Fruit fly (Drosophila melanogaster) whole organism, pupa: ENCODE results near the gene Ctr9.
A peak's percentile ranks its signal among the peaks of the same experiment; 100 is the strongest.

ENCODE experiments used
- CG10348 ChIP-seq: fragments of 200-800 bp; sonication (Bioruptor generic); IDR thresholded peaks from 2 replicates; pipeline ENCODE4 v1.3.6; 2022; ENCODE audit warnings: missing biosample characterization, missing genetic modification characterization
- CG12605 ChIP-seq: fragments of 200-800 bp; sonication (Bioruptor generic); IDR thresholded peaks from 2 replicates; pipeline ENCODE4 v1.3.6; 2022; ENCODE audit warnings: missing biosample characterization, missing genetic modification characterization
- CG13204 ChIP-seq: fragments of 200-800 bp; sonication (Bioruptor generic); optimal IDR thresholded peaks from 2 replicates; lab custom pipeline; 2018; ENCODE audit warnings: missing biosample characterization, mild to moderate bottlenecking, missing genetic modification characterization, moderate library complexity
- CG14655 ChIP-seq: fragments of 200-800 bp; sonication (Bioruptor generic); optimal IDR thresholded peaks from 3 replicates; lab custom pipeline; 2017; ENCODE audit warnings: mild to moderate bottlenecking, missing biosample characterization, missing genetic modification reagents, missing genetic modification characterization
- CG15710 ChIP-seq: fragments of 200-800 bp; sonication (Bioruptor generic); optimal IDR thresholded peaks from 2 replicates; lab custom pipeline; 2018; ENCODE audit warnings: missing biosample characterization, mild to moderate bottlenecking, missing genetic modification characterization, moderate library complexity
- CG17806 ChIP-seq: fragments of 200-800 bp; sonication (Bioruptor generic); optimal IDR thresholded peaks from 2 replicates; lab custom pipeline; 2018; ENCODE audit warnings: missing biosample characterization, mild to moderate bottlenecking, missing genetic modification characterization, moderate library complexity
- CG32121 ChIP-seq: fragments of 200-800 bp; sonication (Bioruptor generic); IDR thresholded peaks from 2 replicates; pipeline ENCODE4 v1.3.6; 2022; ENCODE audit warnings: missing biosample characterization, missing genetic modification characterization
- CG34367 ChIP-seq: fragments of 200-800 bp; sonication (Bioruptor generic); optimal IDR thresholded peaks from 2 replicates; lab custom pipeline; 2018; ENCODE audit warnings: missing biosample characterization, mild to moderate bottlenecking, missing genetic modification characterization
- CG4496 ChIP-seq: fragments of 200-800 bp; sonication (Bioruptor generic); IDR thresholded peaks from 3 replicates; pipeline ENCODE4 v1.3.6; 2022; ENCODE audit warnings: missing biosample characterization, missing genetic modification characterization
- CG8159 ChIP-seq: fragments of 200-800 bp; sonication (Bioruptor generic); optimal IDR thresholded peaks from 3 replicates; lab custom pipeline; 2018; ENCODE audit warnings: missing biosample characterization, mild to moderate bottlenecking, missing genetic modification characterization, moderate library complexity
- CG8301 ChIP-seq: fragments of 200-800 bp; sonication (Bioruptor generic); optimal IDR thresholded peaks from 2 replicates; lab custom pipeline; 2018; ENCODE audit warnings: missing biosample characterization, mild to moderate bottlenecking, missing genetic modification characterization
- CG9948 ChIP-seq: fragments of 200-800 bp; sonication (Bioruptor generic); optimal IDR thresholded peaks from 2 replicates; lab custom pipeline; 2018; ENCODE audit warnings: missing biosample characterization, mild to moderate bottlenecking, missing genetic modification characterization, moderate library complexity
- D1 ChIP-seq: fragments of 200-800 bp; sonication (Bioruptor generic); optimal IDR thresholded peaks from 2 replicates; lab custom pipeline; 2018; ENCODE audit warnings: missing biosample characterization, mild to moderate bottlenecking, missing genetic modification characterization, moderate library complexity
- EcR ChIP-seq: fragments of 200-800 bp; sonication (Bioruptor generic); optimal IDR thresholded peaks from 3 replicates; lab custom pipeline; 2019; ENCODE audit warnings: missing biosample characterization, missing genetic modification characterization, mild to moderate bottlenecking, moderate library complexity, missing genetic modification reagents
- Ets98B ChIP-seq: fragments of 200-800 bp; sonication (Bioruptor generic); IDR thresholded peaks from 2 replicates; pipeline ENCODE4 v1.3.6; 2022; ENCODE audit warnings: missing biosample characterization, missing genetic modification characterization
- Pif1A ChIP-seq: fragments of 200-800 bp; sonication (Bioruptor generic); optimal IDR thresholded peaks from 3 replicates; lab custom pipeline; 2016; ENCODE audit warnings: missing biosample characterization, missing genetic modification characterization
- Pif1B ChIP-seq: fragments of 200-800 bp; sonication (Bioruptor generic); optimal IDR thresholded peaks from 3 replicates; lab custom pipeline; 2016; ENCODE audit warnings: missing biosample characterization, missing genetic modification characterization
- Snoo ChIP-seq: fragments of 200-800 bp; sonication (Bioruptor generic); optimal IDR thresholded peaks from 3 replicates; lab custom pipeline; 2017; ENCODE audit warnings: missing biosample characterization, mild to moderate bottlenecking, missing genetic modification characterization, inconsistent platforms
- fd96Ca ChIP-seq: fragments of 200-800 bp; sonication (Bioruptor generic); IDR thresholded peaks from 3 replicates; pipeline ENCODE4 v1.3.6; 2022; ENCODE audit warnings: missing biosample characterization, missing genetic modification characterization
- gl ChIP-seq: fragments of 200-800 bp; sonication (Bioruptor generic); optimal IDR thresholded peaks from 2 replicates; lab custom pipeline; 2018; ENCODE audit warnings: missing biosample characterization, mild to moderate bottlenecking, missing genetic modification characterization
- rn ChIP-seq: fragments of 200-800 bp; sonication (Bioruptor generic); IDR thresholded peaks from 2 replicates; pipeline ENCODE4 v1.3.6; 2022; ENCODE audit warnings: missing biosample characterization, missing genetic modification characterization

Ctr9 gene

dm6 chr3L:1335989-1336961 lies 29.3 kb downstream of the Ctr9 start:
- no peak for TF ChIP-seq gl (tag; lab: Kevin White, UChicago)
- no peak for TF ChIP-seq Ets98B (GFP tag; lab: Robert Waterston, UW)
- no peak for TF ChIP-seq Snoo
- no peak for TF ChIP-seq Pif1B
- TF ChIP-seq EcR (GFP tag; lab: Kevin White, UChicago), result no peak
- TF ChIP-seq CG13204, result no peak
- TF ChIP-seq CG15710 (tag; lab: Kevin White, UChicago), result no peak
- no peak for TF ChIP-seq CG8159 (tag; lab: Kevin White, UChicago)

DNA sequence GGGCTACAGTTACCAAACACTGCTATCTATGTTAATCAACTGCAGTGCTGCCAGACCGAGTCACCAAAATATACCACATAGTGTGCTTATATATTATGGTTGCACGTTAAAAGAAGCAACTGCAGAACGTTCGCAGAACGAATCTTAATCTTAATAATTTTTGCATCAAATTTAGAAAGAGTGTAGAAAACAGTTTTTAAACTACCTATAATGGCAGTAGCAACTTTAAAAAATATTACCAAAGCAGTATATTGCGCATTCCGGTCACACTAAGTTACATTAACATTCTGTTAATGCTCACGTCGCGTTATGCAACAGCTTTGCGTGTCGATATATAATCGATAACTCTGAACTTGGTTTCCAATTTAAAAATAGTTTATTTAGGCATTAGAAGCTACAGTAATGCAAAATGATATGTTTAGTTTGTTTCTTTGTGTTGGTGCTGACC lies 35.1 kb downstream of the Ctr9 start, which contains the start of gene indra:
TSS of gene indra (minus strand) at position 271 of the 448 bp plus-strand sequence.
- TF ChIP-seq Pif1B (no peak), CG32121 (GFP tag; lab: Robert Waterston, UW) (0 out of 2 replicates have a peak, but pooled peaks have one; percentile 32), CG15710 (tag; lab: Kevin White, UChicago) (peak; percentile 54), CG34367 (tag; lab: Kevin White, UChicago) (no peak), CG13204 (no peak), Ets98B (GFP tag; lab: Robert Waterston, UW) (peak; percentile 38; the same call in 1 of the 2 replicates), CG9948 (no peak), CG12605 (GFP tag; lab: Robert Waterston, UW) (0 out of 2 replicates have a peak, but pooled peaks have one; percentile 14), CG4496 (GFP tag; lab: Robert Waterston, UW) (peak; percentile 41; the same call in 1 of the 3 replicates), CG17806 (tag; lab: Kevin White, UChicago) (peak; percentile 29), rn (GFP tag; lab: Robert Waterston, UW) (peak; percentile 32; the same call in 1 of the 2 replicates)

DNA sequence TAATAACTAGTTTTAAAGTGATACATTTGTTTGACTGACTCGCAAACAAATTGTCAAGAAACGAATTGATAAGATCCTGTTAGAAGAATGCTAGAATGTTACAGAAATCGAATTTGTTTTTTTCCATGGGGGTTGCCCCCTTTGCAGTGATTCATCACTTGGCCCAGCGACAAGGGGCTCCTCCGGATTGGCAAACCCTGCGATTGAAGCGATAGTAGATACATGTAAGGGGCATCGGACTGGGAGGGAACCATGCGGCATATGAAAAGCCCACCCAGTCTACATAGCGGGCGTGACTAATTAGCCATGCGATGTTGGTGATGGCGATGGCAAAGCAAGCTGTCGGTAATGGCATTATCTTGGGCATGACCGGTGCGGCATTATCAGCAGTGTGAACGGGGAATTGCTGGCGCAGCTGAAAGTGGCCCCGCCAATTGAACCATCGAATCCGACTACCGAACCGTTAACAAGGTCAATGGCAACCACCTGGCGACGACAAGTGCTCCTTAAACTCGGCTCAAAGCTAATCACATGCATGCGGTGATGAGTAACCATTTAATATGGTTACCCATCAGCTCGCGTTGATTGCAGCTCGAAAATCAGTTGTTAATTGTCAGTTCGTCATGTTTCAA lies 40.0 kb downstream of the Ctr9 start:
- no peak for TF ChIP-seq D1 (tag; lab: Kevin White, UChicago)
- no peak for TF ChIP-seq CG32121 (GFP tag; lab: Robert Waterston, UW)
- no peak for TF ChIP-seq Pif1B
- TF ChIP-seq CG4496 (GFP tag; lab: Robert Waterston, UW), result 0 out of 3 replicates have a peak, but pooled peaks have one; percentile 8
- no peak for TF ChIP-seq CG8301 (tag; lab: Kevin White, UChicago)
- peak; percentile 42 for TF ChIP-seq EcR (GFP tag; lab: Kevin White, UChicago)
- TF ChIP-seq CG8159 (tag; lab: Kevin White, UChicago), result no peak
- no peak for TF ChIP-seq CG13204
- TF ChIP-seq CG34367 (tag; lab: Kevin White, UChicago), result no peak
- TF ChIP-seq CG17806 (tag; lab: Kevin White, UChicago), result no peak
- TF ChIP-seq CG12605 (GFP tag; lab: Robert Waterston, UW), result no peak
- TF ChIP-seq CG14655 (GFP tag; lab: Kevin White, UChicago), result no peak
- TF ChIP-seq, all 21 proteins: peak for 2

DNA sequence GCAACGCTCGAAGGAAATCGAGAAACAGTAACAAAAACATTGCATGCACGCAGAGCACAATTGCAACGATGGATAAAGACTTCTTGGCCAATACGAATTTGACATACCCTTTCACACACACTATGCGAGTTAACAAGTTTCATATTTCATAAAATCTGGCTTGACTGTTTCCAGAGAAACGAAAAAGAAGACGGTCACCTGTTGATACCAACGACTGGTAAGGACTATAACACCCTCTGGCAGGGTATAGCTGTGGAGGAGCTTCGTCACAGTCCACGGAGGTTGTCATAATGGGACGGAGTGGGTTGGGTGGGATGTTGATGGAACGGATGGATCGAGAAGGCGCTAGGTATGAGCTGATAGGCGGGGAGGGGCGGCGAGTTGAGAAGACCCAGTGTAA lies 41.2 kb downstream of the Ctr9 start:
- TF ChIP-seq Pif1A (GFP tag; lab: Kevin White, UChicago) (no peak), CG10348 (GFP tag; lab: Robert Waterston, UW) (no peak), CG15710 (tag; lab: Kevin White, UChicago) (peak; percentile 83), CG13204 (no peak), fd96Ca (peak; percentile 92), Pif1B (peak; percentile 63), CG9948 (peak; percentile 75), D1 (tag; lab: Kevin White, UChicago) (no peak), CG17806 (tag; lab: Kevin White, UChicago) (peak; percentile 68), CG4496 (GFP tag; lab: Robert Waterston, UW) (peak; percentile 87), Snoo (peak; percentile 72), CG32121 (GFP tag; lab: Robert Waterston, UW) (peak; percentile 81), rn (GFP tag; lab: Robert Waterston, UW) (peak; percentile 68), Ets98B (GFP tag; lab: Robert Waterston, UW) (peak; percentile 91), CG12605 (GFP tag; lab: Robert Waterston, UW) (peak; percentile 75), CG8301 (tag; lab: Kevin White, UChicago) (peak; percentile 79), EcR (GFP tag; lab: Kevin White, UChicago) (peak; percentile 36), gl (tag; lab: Kevin White, UChicago) (peak; percentile 64), CG34367 (tag; lab: Kevin White, UChicago) (peak; percentile 78), CG14655 (GFP tag; lab: Kevin White, UChicago) (no peak), CG8159 (tag; lab: Kevin White, UChicago) (peak; percentile 73)

DNA sequence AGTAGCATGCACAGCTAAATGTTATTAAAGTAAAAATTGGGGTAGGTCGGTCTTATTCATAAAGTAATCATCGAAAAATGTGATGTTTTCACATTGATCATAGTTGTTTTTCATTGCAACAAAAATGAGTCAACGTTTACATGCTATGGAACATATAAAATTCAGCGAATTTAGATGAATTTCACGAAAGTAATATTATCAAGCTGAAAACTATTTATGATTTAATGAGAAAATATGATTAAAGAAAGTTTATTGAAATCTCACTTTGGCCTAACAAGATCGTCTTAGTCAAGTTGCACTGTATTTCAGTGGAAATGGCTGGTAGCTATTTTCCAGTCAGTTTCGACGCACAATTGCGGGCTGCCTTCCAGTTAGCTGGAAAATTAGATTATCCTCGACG lies 41.9 kb downstream of the Ctr9 start:
- TF ChIP-seq CG8159 (tag; lab: Kevin White, UChicago), result no peak
- no peak for TF ChIP-seq Pif1B
- TF ChIP-seq fd96Ca, result no peak
- no peak for TF ChIP-seq CG34367 (tag; lab: Kevin White, UChicago)
- TF ChIP-seq Pif1A (GFP tag; lab: Kevin White, UChicago), result no peak
- TF ChIP-seq Ets98B (GFP tag; lab: Robert Waterston, UW), result no peak
- TF ChIP-seq CG32121 (GFP tag; lab: Robert Waterston, UW), result no peak
- TF ChIP-seq CG17806 (tag; lab: Kevin White, UChicago), result no peak
- TF ChIP-seq CG10348 (GFP tag; lab: Robert Waterston, UW), result no peak
- TF ChIP-seq EcR (GFP tag; lab: Kevin White, UChicago), result no peak
- TF ChIP-seq CG14655 (GFP tag; lab: Kevin White, UChicago), result no peak
- TF ChIP-seq gl (tag; lab: Kevin White, UChicago), result no peak
- TF ChIP-seq CG13204, result no peak
